Fruit fly (Drosophila melanogaster): ENCODE data around the gene CG8188.

CG8188 gene

dm6 chrX:17651998-17652738, 50.7 kb downstream of the CG8188 start, which contains the start of gene RhoGAPp190:
TSS of gene RhoGAPp190 (minus strand) at chrX:17652562.
- no peak for TF ChIP-seq psq (optimal IDR thresholded peaks at IDR 0.05)
- no peak for TF ChIP-seq pan (optimal IDR thresholded peaks at IDR 0.05)
- TF ChIP-seq usp (GFP tag; optimal IDR thresholded peaks at IDR 0.05), result no peak
- TF ChIP-seq EcR (GFP tag; optimal IDR thresholded peaks at IDR 0.05), result no peak
- peak; percentile 92 for TF ChIP-seq Dll (optimal IDR thresholded peaks at IDR 0.05)
- peak; percentile 54 for TF ChIP-seq CG8478 (optimal IDR thresholded peaks at IDR 0.05)

dm6 chrX:17651216-17651997, 51.4 kb downstream of the CG8188 start:
- TF ChIP-seq usp (GFP tag; optimal IDR thresholded peaks at IDR 0.05) (no peak), CG8478 (optimal IDR thresholded peaks at IDR 0.05) (peak; percentile 39), Dll (optimal IDR thresholded peaks at IDR 0.05) (no peak)
